Fruit fly (Drosophila melanogaster): ENCODE measurements around the gene CG34041.

Gene CG34041

DNA sequence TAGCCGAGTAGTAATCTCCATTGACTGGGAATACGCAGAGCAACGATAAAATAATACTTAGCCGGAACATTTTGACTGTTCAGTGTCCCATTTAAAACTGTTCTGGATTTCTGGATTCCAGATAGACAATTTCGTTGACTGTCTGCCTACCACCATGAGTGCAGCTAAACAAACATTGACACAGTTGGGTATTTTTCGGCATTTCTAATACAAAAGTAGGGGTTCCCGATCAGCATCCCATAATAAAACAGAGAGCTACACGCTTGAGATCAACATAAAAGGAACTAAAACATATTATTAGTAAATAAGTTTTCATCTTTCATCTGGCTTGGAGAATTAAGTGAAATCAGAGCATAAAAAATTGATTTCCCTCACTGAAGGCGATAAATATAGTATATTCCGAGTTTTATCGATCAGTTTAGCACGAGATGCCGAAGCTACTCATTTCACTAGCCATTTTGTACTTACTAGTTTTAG, 2.2 kb upstream of the CG34041 start, which contains the start of the genes PH4alphaSG1 and CG15539:
PH4alphaSG1 (minus strand) TSS at position 101 of the 477 bp plus-strand sequence.
CG15539 (plus strand) TSS at position 427 of the 477 bp plus-strand sequence.
- TF ChIP-seq Crg-1 (GFP tag; optimal IDR thresholded peaks at IDR 0.05): no peak
- no peak for TF ChIP-seq tj (GFP tag; optimal IDR thresholded peaks at IDR 0.05)
- TF ChIP-seq CG7101 (tag; optimal IDR thresholded peaks at IDR 0.05): no peak
- TF ChIP-seq CG12768 (GFP tag; optimal IDR thresholded peaks at IDR 0.05): no peak
- TF ChIP-seq CG14711 (tag; optimal IDR thresholded peaks at IDR 0.05): no peak
- no peak for TF ChIP-seq Hr96 (GFP tag; optimal IDR thresholded peaks at IDR 0.05)
- TF ChIP-seq CG1620 (GFP tag; optimal IDR thresholded peaks at IDR 0.05): no peak
- no peak for TF ChIP-seq kay (GFP tag; ENCODE audit: borderline replicate concordance)
- no peak for TF ChIP-seq Mnt (GFP tag; optimal IDR thresholded peaks at IDR 0.05)
- TF ChIP-seq bab1 (GFP tag; optimal IDR thresholded peaks at IDR 0.05): no peak
- TF ChIP-seq ovo (GFP tag; optimal IDR thresholded peaks at IDR 0.05): no peak

DNA sequence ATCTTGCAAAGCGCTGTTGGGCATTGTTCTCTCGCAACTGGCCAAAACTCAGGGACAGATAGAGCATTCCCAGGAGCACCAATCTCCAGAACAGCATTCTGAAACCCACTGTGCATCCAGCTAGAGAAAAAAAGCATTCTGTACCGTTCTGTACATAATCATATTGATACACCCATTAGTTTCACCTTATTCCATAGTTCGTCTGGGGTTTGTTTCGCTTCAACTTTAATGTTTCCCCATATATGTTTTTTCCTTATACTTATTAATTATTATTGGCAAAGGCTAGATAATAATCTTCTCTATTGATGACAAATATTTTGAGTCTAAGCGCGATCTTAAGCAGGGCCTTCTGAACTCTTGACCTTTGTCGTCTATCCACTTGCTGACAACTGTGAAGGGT, 4.3 kb downstream of the CG34041 start, which contains the start of gene PH4alphaNE2:
PH4alphaNE2 (minus strand) TSS at position 101 of the 400 bp plus-strand sequence.
- TF ChIP-seq kay (GFP tag; ENCODE audit: borderline replicate concordance): no peak
- no peak for TF ChIP-seq Crg-1 (GFP tag; optimal IDR thresholded peaks at IDR 0.05)
- no peak for TF ChIP-seq pad (GFP tag; optimal IDR thresholded peaks at IDR 0.05)
- no peak for TF ChIP-seq CG7101 (tag; optimal IDR thresholded peaks at IDR 0.05)
- TF ChIP-seq CG1620 (GFP tag; optimal IDR thresholded peaks at IDR 0.05): no peak
- no peak for TF ChIP-seq CG5204 (GFP tag; optimal IDR thresholded peaks at IDR 0.05)
- no peak for TF ChIP-seq cnc (optimal IDR thresholded peaks at IDR 0.05)
- TF ChIP-seq ovo (GFP tag; optimal IDR thresholded peaks at IDR 0.05): no peak
- no peak for TF ChIP-seq CG12768 (GFP tag; optimal IDR thresholded peaks at IDR 0.05)
- TF ChIP-seq tj (GFP tag; optimal IDR thresholded peaks at IDR 0.05): no peak
- no peak for TF ChIP-seq bab1 (GFP tag; optimal IDR thresholded peaks at IDR 0.05)
- TF ChIP-seq CG14711 (tag; optimal IDR thresholded peaks at IDR 0.05): no peak
- no peak for TF ChIP-seq CG7045 (GFP tag; optimal IDR thresholded peaks at IDR 0.05)
- no peak for TF ChIP-seq Clk (GFP tag; optimal IDR thresholded peaks at IDR 0.05)
- no peak for TF ChIP-seq Mnt (GFP tag; optimal IDR thresholded peaks at IDR 0.05)
- no peak for TF ChIP-seq toe (GFP tag; optimal IDR thresholded peaks at IDR 0.05)
- no peak for TF ChIP-seq CG33017 (tag; optimal IDR thresholded peaks at IDR 0.05)

DNA sequence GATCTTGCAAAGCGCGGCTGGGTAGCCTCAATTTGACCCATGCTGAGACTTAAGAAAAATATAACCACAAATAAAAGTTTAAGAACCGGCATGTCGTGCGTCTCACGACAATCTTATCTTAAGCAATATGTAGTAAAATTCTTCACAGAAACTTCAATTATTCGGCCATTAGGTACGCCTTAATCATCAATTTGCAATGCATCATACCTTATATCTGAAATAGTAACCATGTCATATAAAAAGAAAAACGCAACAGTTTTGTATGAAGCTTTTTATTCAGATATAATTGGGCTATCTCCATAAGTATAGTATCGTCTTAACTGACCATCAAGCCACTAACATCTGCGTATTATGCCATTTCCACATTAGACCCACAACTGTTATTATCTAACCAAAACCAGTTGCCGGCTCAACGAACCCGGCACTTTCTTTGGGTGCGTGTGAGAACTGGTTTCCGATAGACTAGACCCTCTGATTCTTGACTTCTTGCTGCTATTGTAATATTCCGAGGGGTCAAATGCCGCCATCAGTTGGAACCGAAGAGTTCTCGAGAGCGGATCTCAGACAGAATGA, 6.5 kb downstream of the CG34041 start, which contains the start of the genes CG31524 and CG9698:
CG31524 (minus strand) TSS at position 101 of the 573 bp plus-strand sequence.
CG9698 (plus strand) TSS at position 523 of the 573 bp plus-strand sequence.
- TF ChIP-seq bab1 (GFP tag; optimal IDR thresholded peaks at IDR 0.05) (no peak), cnc (optimal IDR thresholded peaks at IDR 0.05) (no peak), CG7101 (tag; optimal IDR thresholded peaks at IDR 0.05) (no peak), CG11617 (GFP tag; optimal IDR thresholded peaks at IDR 0.05) (no peak), CG7045 (GFP tag; optimal IDR thresholded peaks at IDR 0.05) (no peak), Crg-1 (GFP tag; optimal IDR thresholded peaks at IDR 0.05) (no peak), CG1620 (GFP tag; optimal IDR thresholded peaks at IDR 0.05) (no peak), kay (GFP tag; ENCODE audit: borderline replicate concordance) (no peak), ovo (GFP tag; optimal IDR thresholded peaks at IDR 0.05) (no peak), Clk (GFP tag; optimal IDR thresholded peaks at IDR 0.05) (no peak)

DNA sequence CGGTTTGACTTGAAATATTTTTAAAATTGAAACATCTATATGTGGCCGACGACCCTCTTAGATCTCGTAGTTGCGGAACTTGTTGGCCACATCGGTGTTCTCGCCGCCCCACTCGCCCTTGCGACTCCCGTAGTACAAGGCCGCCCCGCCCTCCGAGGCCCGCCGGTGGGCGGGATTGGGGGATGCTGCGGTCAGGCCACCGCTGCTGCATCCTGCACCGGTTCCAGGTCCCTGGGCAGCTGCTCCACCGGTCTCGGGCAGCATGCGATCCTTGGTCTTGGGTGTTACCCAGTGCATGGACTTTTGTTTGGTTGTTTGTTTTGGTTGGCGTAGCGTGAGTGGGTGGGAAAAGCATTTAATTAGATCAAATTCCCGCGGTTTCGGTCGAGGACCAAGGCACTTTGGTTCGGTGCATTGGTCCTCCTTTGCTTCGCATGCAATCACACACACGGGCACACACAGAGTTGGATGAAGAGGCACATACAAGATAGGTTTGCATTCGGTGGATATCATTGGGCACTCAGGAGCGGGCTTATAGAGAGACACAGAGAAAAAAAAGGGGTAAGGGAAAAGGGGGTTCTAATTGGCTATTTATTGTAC, 10.6 kb downstream of the CG34041 start:
- TF ChIP-seq Mnt (GFP tag; optimal IDR thresholded peaks at IDR 0.05) (no peak), pad (GFP tag; optimal IDR thresholded peaks at IDR 0.05) (no peak), CG11617 (GFP tag; optimal IDR thresholded peaks at IDR 0.05) (no peak), cnc (optimal IDR thresholded peaks at IDR 0.05) (no peak), toe (GFP tag; optimal IDR thresholded peaks at IDR 0.05) (no peak), CG12768 (GFP tag; optimal IDR thresholded peaks at IDR 0.05) (no peak), bab1 (GFP tag; optimal IDR thresholded peaks at IDR 0.05) (no peak), Crg-1 (GFP tag; optimal IDR thresholded peaks at IDR 0.05) (no peak), kay (GFP tag; ENCODE audit: borderline replicate concordance) (no peak), tj (GFP tag; optimal IDR thresholded peaks at IDR 0.05) (no peak), CG1620 (GFP tag; optimal IDR thresholded peaks at IDR 0.05) (no peak), Hr96 (GFP tag; optimal IDR thresholded peaks at IDR 0.05) (no peak), CG14711 (tag; optimal IDR thresholded peaks at IDR 0.05) (no peak), Clk (GFP tag; optimal IDR thresholded peaks at IDR 0.05) (no peak), CG7045 (GFP tag; optimal IDR thresholded peaks at IDR 0.05) (no peak), CG33017 (tag; optimal IDR thresholded peaks at IDR 0.05) (no peak)

DNA sequence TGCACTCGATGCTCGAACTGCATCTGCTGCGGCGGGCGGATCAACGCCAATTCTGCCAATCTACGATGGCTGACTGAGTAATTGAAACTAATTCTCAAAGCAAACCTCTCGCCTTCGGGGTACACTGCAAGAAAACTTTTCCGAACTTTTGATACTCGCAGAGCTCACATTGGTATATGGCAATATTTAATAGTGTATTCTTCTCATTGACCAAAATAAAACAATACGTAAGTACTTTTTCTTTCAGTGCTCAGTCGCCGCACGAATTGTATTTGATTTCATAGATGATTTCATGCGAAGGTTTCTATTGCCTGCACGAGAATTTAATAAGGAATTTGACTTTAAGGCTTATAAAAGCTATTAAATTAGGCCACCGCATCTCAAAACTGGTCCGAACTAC, 17.8 kb downstream of the CG34041 start:
- TF ChIP-seq Mnt (GFP tag; optimal IDR thresholded peaks at IDR 0.05) (no peak), toe (GFP tag; optimal IDR thresholded peaks at IDR 0.05) (no peak), cnc (optimal IDR thresholded peaks at IDR 0.05) (no peak), Hr96 (GFP tag; optimal IDR thresholded peaks at IDR 0.05) (no peak), CG14711 (tag; optimal IDR thresholded peaks at IDR 0.05) (no peak), Crg-1 (GFP tag; optimal IDR thresholded peaks at IDR 0.05) (no peak), CG5204 (GFP tag; optimal IDR thresholded peaks at IDR 0.05) (no peak), CG7045 (GFP tag; optimal IDR thresholded peaks at IDR 0.05) (no peak), CG1620 (GFP tag; optimal IDR thresholded peaks at IDR 0.05) (no peak), ovo (GFP tag; optimal IDR thresholded peaks at IDR 0.05) (no peak), CG12768 (GFP tag; optimal IDR thresholded peaks at IDR 0.05) (no peak), kay (GFP tag; ENCODE audit: borderline replicate concordance) (no peak), bab1 (GFP tag; optimal IDR thresholded peaks at IDR 0.05) (no peak)

DNA sequence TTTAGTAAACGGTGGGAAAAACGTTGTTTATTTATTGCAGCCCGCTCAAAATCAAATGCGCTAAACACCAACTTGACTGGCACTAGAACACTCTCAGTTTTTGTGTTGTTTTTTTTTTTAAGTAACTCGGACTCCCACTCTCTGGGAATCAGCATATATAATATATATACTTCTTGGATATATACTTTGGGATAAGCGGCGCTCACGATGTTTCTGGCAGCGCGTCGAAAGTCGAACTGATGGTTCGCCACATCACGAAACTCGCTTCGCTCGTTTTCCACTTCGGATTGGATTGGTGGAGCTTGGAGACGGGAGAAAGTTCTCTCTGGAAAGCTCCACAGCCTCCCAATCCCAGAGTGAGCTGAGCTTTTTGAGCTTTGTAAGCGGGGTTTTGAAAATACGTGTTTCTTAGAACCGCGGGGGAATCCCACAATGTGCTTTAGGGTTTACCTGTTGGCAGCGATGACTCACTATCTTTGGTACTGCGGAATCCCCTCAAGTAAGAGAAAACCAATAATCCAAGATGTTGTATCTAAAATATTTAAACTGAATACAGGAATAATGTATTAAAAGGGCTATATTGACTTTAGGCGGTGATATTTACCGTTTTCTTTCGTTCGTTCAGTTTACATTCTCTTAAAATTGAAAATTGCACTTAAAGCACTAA, 19.1 kb downstream of the CG34041 start, which contains the start of gene jdp:
jdp (minus strand) TSS at position 239 of the 667 bp plus-strand sequence.
- no peak for TF ChIP-seq cic (GFP tag; optimal IDR thresholded peaks at IDR 0.05)
- TF ChIP-seq CG33017 (tag; optimal IDR thresholded peaks at IDR 0.05): peak; percentile 39
- no peak for TF ChIP-seq Clk (GFP tag; optimal IDR thresholded peaks at IDR 0.05)
- peak; percentile 29 for TF ChIP-seq CG12768 (GFP tag; optimal IDR thresholded peaks at IDR 0.05)
- peak; percentile 89 for TF ChIP-seq kay (GFP tag; ENCODE audit: borderline replicate concordance)
- TF ChIP-seq bab1 (GFP tag; optimal IDR thresholded peaks at IDR 0.05): no peak
- no peak for TF ChIP-seq pad (GFP tag; optimal IDR thresholded peaks at IDR 0.05)
- TF ChIP-seq CG1620 (GFP tag; optimal IDR thresholded peaks at IDR 0.05): no peak
- no peak for TF ChIP-seq Crg-1 (GFP tag; optimal IDR thresholded peaks at IDR 0.05)
- peak; percentile 8 for TF ChIP-seq CG7101 (tag; optimal IDR thresholded peaks at IDR 0.05)
- no peak for TF ChIP-seq cnc (optimal IDR thresholded peaks at IDR 0.05)
- TF ChIP-seq toe (GFP tag; optimal IDR thresholded peaks at IDR 0.05): peak; percentile 26
- TF ChIP-seq Hr96 (GFP tag; optimal IDR thresholded peaks at IDR 0.05): no peak
- TF ChIP-seq CG5204 (GFP tag; optimal IDR thresholded peaks at IDR 0.05): no peak
- TF ChIP-seq tj (GFP tag; optimal IDR thresholded peaks at IDR 0.05): no peak
- TF ChIP-seq ovo (GFP tag; optimal IDR thresholded peaks at IDR 0.05): no peak
- no peak for TF ChIP-seq CG7045 (GFP tag; optimal IDR thresholded peaks at IDR 0.05)

Measured in whole organism, adult.